ENCODE assay signal across 2 fruit fly cellular contexts in genomic region chr2L:18152172-18152639, dm6.
TF ChIP-seq lines count a peak whose summit lies in the region.

Gene Socs36E (minus strand): TSS chr2L:18152417.

TF ChIP-seq in whole organism, embryonic, 481 proteins besides CTCF, POLR2A, EP300 and RAD21 (continued from another document and continues in another):
- TF ChIP-seq cwo (GFP tag; optimal IDR thresholded peaks at IDR 0.05; lab: Kevin White, UChicago) (no peak), grau (tag; optimal IDR thresholded peaks at IDR 0.05; lab: Kevin White, UChicago) (peak; percentile 51), Doc2 (GFP tag; IDR thresholded peaks at IDR 0.05; lab: Robert Waterston, UW) (no peak), Camta (GFP tag; optimal IDR thresholded peaks at IDR 0.05; lab: Kevin White, UChicago) (no peak), NFAT (GFP tag; IDR thresholded peaks at IDR 0.05; lab: Robert Waterston, UW) (peak; percentile 67; the same call in 1 of the 2 replicates), Sox100B (GFP tag; optimal IDR thresholded peaks at IDR 0.05; lab: Kevin White, UChicago) (no peak), CG7928 (GFP tag; optimal IDR thresholded peaks at IDR 0.05; lab: Kevin White, UChicago) (peak; percentile 61), CG6683 (GFP tag; optimal IDR thresholded peaks at IDR 0.05; lab: Kevin White, UChicago) (peak; percentile 2), lilli (GFP tag; optimal IDR thresholded peaks at IDR 0.05; lab: Kevin White, UChicago) (no peak), pzg (GFP tag; optimal IDR thresholded peaks at IDR 0.05; lab: Kevin White, UChicago) (peak; percentile 100), Hmr (GFP tag; optimal IDR thresholded peaks at IDR 0.05; lab: Kevin White, UChicago) (peak; percentile 90), CG2875 (GFP tag; optimal IDR thresholded peaks at IDR 0.05; lab: Kevin White, UChicago) (no peak), CG34422 (GFP tag; IDR thresholded peaks at IDR 0.05; lab: Robert Waterston, UW) (peak; percentile 74; the same call in 2 of the 3 replicates), CG16815 (GFP tag; optimal IDR thresholded peaks at IDR 0.05; lab: Kevin White, UChicago) (no peak), seq (GFP tag; IDR thresholded peaks at IDR 0.05; lab: Robert Waterston, UW) (no peak), rib (GFP tag; IDR thresholded peaks at IDR 0.05; lab: Robert Waterston, UW) (no peak), Ets97D (GFP tag; optimal IDR thresholded peaks at IDR 0.05; lab: Kevin White, UChicago) (peak; percentile 91), CG31388 (GFP tag; optimal IDR thresholded peaks at IDR 0.05; lab: Kevin White, UChicago) (no peak), CG7786 (GFP tag; optimal IDR thresholded peaks at IDR 0.05; lab: Kevin White, UChicago) (peak; percentile 46), CoRest (tag; optimal IDR thresholded peaks at IDR 0.05; lab: Kevin White, UChicago) (peak; percentile 44), ab (GFP tag; optimal IDR thresholded peaks at IDR 0.05; lab: Kevin White, UChicago) (no peak), CG13775 (GFP tag; optimal IDR thresholded peaks at IDR 0.05; lab: Kevin White, UChicago) (no peak), MBD-R2 (GFP tag; IDR thresholded peaks at IDR 0.05; lab: Robert Waterston, UW) (peak; percentile 56), CG4360 (GFP tag; IDR thresholded peaks at IDR 0.05; lab: Robert Waterston, UW) (0 out of 2 replicates have a peak, but pooled peaks have one; percentile 40), CG12769 (tag; optimal IDR thresholded peaks at IDR 0.05; lab: Kevin White, UChicago) (peak; percentile 91), CG14710 (tag; optimal IDR thresholded peaks at IDR 0.05; lab: Kevin White, UChicago) (peak; percentile 80), CG4730 (GFP tag; IDR thresholded peaks at IDR 0.05; lab: Robert Waterston, UW) (no peak), CG42726 (GFP tag; IDR thresholded peaks at IDR 0.05; lab: Robert Waterston, UW; ENCODE audit: partially characterized antibody) (peak; percentile 84), H2.0 (GFP tag; IDR thresholded peaks at IDR 0.05; lab: Robert Waterston, UW) (no peak), CG3847 (GFP tag; IDR thresholded peaks at IDR 0.05; lab: Robert Waterston, UW) (peak; percentile 77), exex (tag; optimal IDR thresholded peaks at IDR 0.05; lab: Kevin White, UChicago) (peak; percentile 52), CG10543 (GFP tag; optimal IDR thresholded peaks at IDR 0.05; lab: Kevin White, UChicago) (no peak), repo (GFP tag; optimal IDR thresholded peaks at IDR 0.05; lab: Kevin White, UChicago) (peak; percentile 59), CG14667 (GFP tag; IDR thresholded peaks at IDR 0.05; lab: Robert Waterston, UW) (no peak), HLHmδ (GFP tag; optimal IDR thresholded peaks at IDR 0.05; lab: Kevin White, UChicago) (peak; percentile 83), sna (GFP tag; IDR thresholded peaks at IDR 0.05; lab: Robert Waterston, UW; ENCODE audit: partially characterized antibody) (peak; percentile 27; the same call in 1 of the 2 replicates), Doc3 (GFP tag; IDR thresholded peaks at IDR 0.05; lab: Robert Waterston, UW; ENCODE audit: partially characterized antibody) (no peak), Dll (GFP tag; IDR thresholded peaks at IDR 0.05; lab: Robert Waterston, UW; ENCODE audit: partially characterized antibody) (peak; percentile 32; the same call in 2 of the 4 replicates), Lhr (GFP tag; optimal IDR thresholded peaks at IDR 0.05; lab: Kevin White, UChicago) (peak; percentile 99), ATbp (GFP tag; optimal IDR thresholded peaks at IDR 0.05; lab: Kevin White, UChicago) (no peak), CG12104 (GFP tag; optimal IDR thresholded peaks at IDR 0.05; lab: Kevin White, UChicago) (no peak), CG9932 (GFP tag; IDR thresholded peaks at IDR 0.05; lab: Robert Waterston, UW) (peak; percentile 65), unc-4 (GFP tag; IDR thresholded peaks at IDR 0.05; lab: Robert Waterston, UW; ENCODE audit: partially characterized antibody) (peak; percentile 60), sug (tag; optimal IDR thresholded peaks at IDR 0.05; lab: Kevin White, UChicago) (peak; percentile 52), CG9215 (GFP tag; IDR thresholded peaks at IDR 0.05; lab: Robert Waterston, UW) (no peak), insv (GFP tag; optimal IDR thresholded peaks at IDR 0.05; lab: Kevin White, UChicago) (peak in 1 of 2 experiments; percentile 76), CG15073 (GFP tag; optimal IDR thresholded peaks at IDR 0.05; lab: Kevin White, UChicago) (no peak), jumu (GFP tag; optimal IDR thresholded peaks at IDR 0.05; lab: Kevin White, UChicago) (peak; percentile 37), Bdp1 (GFP tag; optimal IDR thresholded peaks at IDR 0.05; lab: Kevin White, UChicago) (peak; percentile 49), ems (GFP tag; optimal IDR thresholded peaks at IDR 0.05; lab: Kevin White, UChicago) (no peak), bcd (GFP tag; optimal IDR thresholded peaks at IDR 0.05; lab: Kevin White, UChicago) (peak; percentile 9), CG18011 (GFP tag; optimal IDR thresholded peaks at IDR 0.05; lab: Kevin White, UChicago) (no peak), CG17361 (GFP tag; IDR thresholded peaks at IDR 0.05; lab: Robert Waterston, UW) (no peak), CG11560 (tag; IDR thresholded peaks at IDR 0.05; lab: Robert Waterston, UW) (peak; percentile 56; the same call in 2 of the 3 replicates), CG7372 (GFP tag; IDR thresholded peaks at IDR 0.05; lab: Robert Waterston, UW) (no peak), jing (GFP tag; optimal IDR thresholded peaks at IDR 0.05; lab: Kevin White, UChicago) (no peak), CG14050 (GFP tag; IDR thresholded peaks at IDR 0.05; lab: Robert Waterston, UW) (no peak), ara (GFP tag; IDR thresholded peaks at IDR 0.05; lab: Robert Waterston, UW) (no peak), CrebB (tag; optimal IDR thresholded peaks at IDR 0.05; lab: Kevin White, UChicago) (peak; percentile 49), CG14441 (GFP tag; IDR thresholded peaks at IDR 0.05; lab: Robert Waterston, UW) (no peak), CG6654 (GFP tag; optimal IDR thresholded peaks at IDR 0.05; lab: Kevin White, UChicago) (no peak), zfh2 (GFP tag; optimal IDR thresholded peaks at IDR 0.05; lab: Kevin White, UChicago) (peak; percentile 55), NC2α (GFP tag; optimal IDR thresholded peaks at IDR 0.05; lab: Kevin White, UChicago) (peak; percentile 42), Asciz (GFP tag; optimal IDR thresholded peaks at IDR 0.05; lab: Kevin White, UChicago) (no peak), twi (tag; optimal IDR thresholded peaks at IDR 0.05; lab: Kevin White, UChicago) (peak; percentile 29), aop (GFP tag; IDR thresholded peaks at IDR 0.05; lab: Robert Waterston, UW) (peak; percentile 61; the same call in 1 of the 2 replicates)

TF ChIP-seq in whole organism, wandering third instar larva, 38 proteins besides CTCF, POLR2A, EP300 and RAD21 (continued from another document):
- no peak for TF ChIP-seq Dif (GFP tag; optimal IDR thresholded peaks at IDR 0.05; lab: Kevin White, UChicago; ENCODE audit: partially characterized antibody)
- no peak for TF ChIP-seq pan (optimal IDR thresholded peaks at IDR 0.05; lab: Kevin White, UChicago)
- TF ChIP-seq rgr (GFP tag; optimal IDR thresholded peaks at IDR 0.05; lab: Kevin White, UChicago), result peak; percentile 21
- no peak for TF ChIP-seq tai (GFP tag; optimal IDR thresholded peaks at IDR 0.05; lab: Kevin White, UChicago)
- no peak for TF ChIP-seq CrebA (GFP tag; optimal IDR thresholded peaks at IDR 0.05; lab: Kevin White, UChicago; ENCODE audit: borderline replicate concordance)
- no peak for TF ChIP-seq GATAd (GFP tag; optimal IDR thresholded peaks at IDR 0.05; lab: Kevin White, UChicago)
- TF ChIP-seq ey (GFP tag; optimal IDR thresholded peaks at IDR 0.05; lab: Kevin White, UChicago), result no peak
